Fruit fly (Drosophila melanogaster) whole organism: ENCODE measurements around the gene srw.

Experiments
- EcR ChIP-seq, 2 experiments: fragments of >200 bp; optimal IDR thresholded peaks; 2 replicates each; lab custom pipeline; 2017; ENCODE audit warnings: missing biosample characterization in 2 of 2, missing genetic modification characterization in 2 of 2, missing genetic modification reagents in 2 of 2
- psq ChIP-seq: fragments of >200 bp; optimal IDR thresholded peaks from 2 replicates; lab custom pipeline; 2017

- no peak for TF ChIP-seq psq (lab: Kevin White, UChicago)
- TF ChIP-seq EcR (GFP tag; optimal IDR thresholded peaks at IDR 0.05; lab: Kevin White, UChicago): no peak
Measured at dm6 chr3L:4313299-4313698, 30.0 kb upstream of the srw start, which contains the start of gene Claspin.
